Worm (Caenorhabditis elegans) whole organism, L1 larva: ENCODE results near the gene F22B3.10.
A peak's percentile ranks its signal among the peaks of the same experiment; 100 is the strongest.

Experiments used
- C04F5.9 ChIP-seq: sonication (generic microtip); optimal IDR thresholded peaks from 2 replicates; lab custom pipeline; 2016; ENCODE audit warnings: missing genetic modification characterization, missing compliant biosample characterization
- alr-1 ChIP-seq: fragments of 200-800 bp; sonication (Bioruptor generic); optimal IDR thresholded peaks from 2 replicates; lab custom pipeline; 2018; ENCODE audit warnings: borderline replicate concordance, mild to moderate bottlenecking, missing genetic modification characterization, missing compliant biosample characterization
- ceh-8 ChIP-seq: fragments of 200-800 bp; sonication (Bioruptor generic); optimal IDR thresholded peaks from 2 replicates; lab custom pipeline; 2018; ENCODE audit warnings: mild to moderate bottlenecking, missing genetic modification characterization, moderate library complexity, missing compliant biosample characterization
- ceh-82 ChIP-seq, 3 experiments: fragments of 150-350 bp in 1 of 3; sonication (generic microtip) in 2 of 3; optimal IDR thresholded peaks; 2 replicates each; lab custom pipeline; 2014 to 2017; ENCODE audit warnings: missing biosample characterization in 3 of 3, missing genetic modification characterization in 3 of 3
- dsc-1 ChIP-seq: sonication (generic microtip); optimal IDR thresholded peaks from 2 replicates; lab custom pipeline; 2016; ENCODE audit warnings: mild to moderate bottlenecking, missing genetic modification characterization, missing compliant biosample characterization
- efl-1 ChIP-seq, 4 experiments: fragments of 150-350 bp; optimal IDR thresholded peaks in 3 of 4; peaks in 1 of 4; 1 replicate in 1 of 4; 2 replicates in 3 of 4; lab custom pipeline; 2014; ENCODE audit warnings: missing biosample characterization in 2 of 4, missing genetic modification characterization in 2 of 4, missing genetic modification reagents in 2 of 4
- ets-5 ChIP-seq: fragments of 200-800 bp; sonication (Bioruptor generic); IDR thresholded peaks from 2 replicates; pipeline ENCODE4 v1.3.6; 2022; ENCODE audit warnings: missing genetic modification characterization, missing compliant biosample characterization
- fkh-10 ChIP-seq: sonication (generic microtip); optimal IDR thresholded peaks from 2 replicates; lab custom pipeline; 2017; ENCODE audit warnings: missing biosample characterization, missing genetic modification reagents, missing genetic modification characterization
- fkh-8 ChIP-seq: sonication (generic microtip); optimal IDR thresholded peaks from 2 replicates; lab custom pipeline; 2016; ENCODE audit warnings: mild to moderate bottlenecking, missing genetic modification characterization, missing compliant biosample characterization
- fos-1 ChIP-seq: fragments of 150-350 bp; optimal IDR thresholded peaks from 2 replicates; lab custom pipeline; 2014; ENCODE audit warnings: missing biosample characterization, missing genetic modification characterization
- grh-1 ChIP-seq: fragments of 200-800 bp; sonication (Bioruptor generic); IDR thresholded peaks from 2 replicates; pipeline ENCODE4 v1.3.6; 2022; ENCODE audit warnings: missing genetic modification reagents, missing genetic modification characterization, missing compliant biosample characterization
- hlh-17 ChIP-seq: fragments of 200-800 bp; sonication (Bioruptor generic); optimal IDR thresholded peaks from 2 replicates; lab custom pipeline; 2018; ENCODE audit warnings: missing genetic modification characterization, mild to moderate bottlenecking, missing compliant biosample characterization, moderate library complexity, borderline replicate concordance
- hpl-2 ChIP-seq: fragments of 150-350 bp; optimal IDR thresholded peaks from 2 replicates; lab custom pipeline; 2014; ENCODE audit warnings: missing biosample characterization, missing genetic modification reagents, missing genetic modification characterization
- lin-14 ChIP-seq: fragments of 200-800 bp; sonication (Bioruptor generic); optimal IDR thresholded peaks from 2 replicates; lab custom pipeline; 2018; ENCODE audit warnings: mild to moderate bottlenecking, missing genetic modification characterization, moderate library complexity, missing compliant biosample characterization
- lin-35 ChIP-seq, 2 experiments: fragments of 150-350 bp; optimal IDR thresholded peaks; 2 replicates each; lab custom pipeline; 2014; ENCODE audit warnings: missing biosample characterization in 2 of 2, missing genetic modification characterization in 2 of 2, missing genetic modification reagents in 2 of 2
- mef-2 ChIP-seq: fragments of 150-350 bp; optimal IDR thresholded peaks from 2 replicates; lab custom pipeline; 2014; ENCODE audit warnings: missing biosample characterization, missing genetic modification characterization
- nhr-237 ChIP-seq: fragments of 150-350 bp; optimal IDR thresholded peaks from 2 replicates; lab custom pipeline; 2014; ENCODE audit warnings: missing biosample characterization, missing genetic modification characterization
- nhr-47 ChIP-seq: sonication (generic microtip); optimal IDR thresholded peaks from 2 replicates; lab custom pipeline; 2016; ENCODE audit warnings: mild to moderate bottlenecking, missing genetic modification characterization, moderate library complexity, missing compliant biosample characterization
- nhr-71 ChIP-seq: sonication (generic microtip); optimal IDR thresholded peaks from 2 replicates; lab custom pipeline; 2016; ENCODE audit warnings: mild to moderate bottlenecking, missing genetic modification characterization, moderate library complexity, missing compliant biosample characterization
- nhr-76 ChIP-seq: sonication (generic microtip); optimal IDR thresholded peaks from 2 replicates; lab custom pipeline; 2017; ENCODE audit warnings: missing biosample characterization, missing genetic modification characterization
- nhr-84 ChIP-seq: sonication (generic microtip); optimal IDR thresholded peaks from 2 replicates; lab custom pipeline; 2017; ENCODE audit warnings: missing biosample characterization, missing genetic modification characterization
- nhr-85 ChIP-seq: sonication (generic microtip); peaks from one replicate; lab custom pipeline; 2016; ENCODE audit warnings: missing genetic modification characterization, inconsistent platforms, missing compliant biosample characterization
- pag-3 ChIP-seq: sonication (generic microtip); optimal IDR thresholded peaks from 2 replicates; lab custom pipeline; 2017; ENCODE audit warnings: missing genetic modification characterization, mild to moderate bottlenecking, missing compliant biosample characterization, antibody characterized with exemption, borderline replicate concordance; ENCODE audit not compliant: insufficient read depth
- skn-1 ChIP-seq: fragments of 150-350 bp; optimal IDR thresholded peaks from 2 replicates; lab custom pipeline; 2014; ENCODE audit warnings: missing biosample characterization, missing genetic modification characterization
- sptf-1 ChIP-seq: fragments of 150-350 bp; optimal IDR thresholded peaks from 2 replicates; lab custom pipeline; 2014; ENCODE audit warnings: missing biosample characterization, missing genetic modification characterization
- unc-62 ChIP-seq: fragments of 150-350 bp; optimal IDR thresholded peaks from 2 replicates; lab custom pipeline; 2014; ENCODE audit warnings: missing biosample characterization, missing genetic modification reagents, missing genetic modification characterization
- unc-86 ChIP-seq: sonication (generic microtip); optimal IDR thresholded peaks from 2 replicates; lab custom pipeline; 2016; ENCODE audit warnings: missing genetic modification characterization, missing compliant biosample characterization
- zip-4 ChIP-seq: fragments of 200-800 bp; sonication (Bioruptor generic); optimal IDR thresholded peaks from 2 replicates; lab custom pipeline; 2018; ENCODE audit warnings: mild to moderate bottlenecking, missing genetic modification characterization, moderate library complexity, missing compliant biosample characterization
- ztf-4 ChIP-seq: fragments of 150-350 bp; optimal IDR thresholded peaks from 2 replicates; lab custom pipeline; 2014; ENCODE audit warnings: missing biosample characterization, missing genetic modification characterization

F22B3.10 gene

DNA sequence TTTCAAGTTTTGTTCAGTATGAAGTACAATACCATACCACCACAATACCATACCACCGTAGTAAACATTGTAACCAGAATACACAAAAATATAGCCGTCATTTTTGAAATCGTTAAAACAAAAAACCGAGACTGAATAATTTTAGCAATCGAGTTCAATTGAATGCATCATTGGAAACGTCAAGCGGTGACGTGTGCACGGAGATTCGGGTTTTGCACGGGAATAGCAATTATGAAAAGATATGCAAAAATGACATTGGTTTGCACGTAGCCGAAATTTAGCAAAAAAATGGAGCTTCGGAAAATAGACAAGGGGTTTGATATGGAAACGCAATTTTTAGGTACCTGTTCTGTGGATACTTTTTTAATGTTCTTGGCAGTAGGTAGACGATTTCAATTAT lies at the start of gene F22B3.10:
Gene F22B3.10, minus strand, starts transcription at position 101 of the 400 bp plus-strand sequence.
- TF ChIP-seq fkh-8 (tag; lab: Kevin White, UChicago) (no peak), pag-3 (tag; lab: Kevin White, UChicago) (no peak), ztf-4 (no peak), ets-5 (no peak), nhr-76 (tag; lab: Kevin White, UChicago) (no peak), dsc-1 (tag; lab: Kevin White, UChicago) (no peak), hlh-17 (GFP tag; lab: Kevin White, UChicago) (no peak)

DNA sequence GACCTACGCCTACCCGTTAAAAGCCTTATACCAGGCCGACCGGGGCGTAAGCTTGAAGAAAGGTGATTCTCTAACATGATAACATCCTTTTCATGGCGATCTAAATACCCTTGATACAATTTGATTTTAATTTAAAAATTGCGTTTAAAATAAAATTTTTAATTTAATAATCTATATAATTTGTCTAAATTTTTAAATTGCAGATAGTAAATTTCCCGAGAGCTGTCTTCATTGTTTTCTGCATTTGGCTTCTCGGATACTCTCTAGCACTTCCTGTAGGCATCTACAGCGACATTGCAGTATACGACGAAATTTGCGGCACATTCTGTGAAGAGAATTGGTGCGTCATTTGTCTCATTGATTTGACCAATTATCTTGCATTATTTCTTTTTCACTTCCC lies 46.5 kb upstream of the F22B3.10 start:
- TF ChIP-seq lin-14 (GFP tag; lab: Kevin White, UChicago) (peak; percentile 40), skn-1 (no peak)

DNA sequence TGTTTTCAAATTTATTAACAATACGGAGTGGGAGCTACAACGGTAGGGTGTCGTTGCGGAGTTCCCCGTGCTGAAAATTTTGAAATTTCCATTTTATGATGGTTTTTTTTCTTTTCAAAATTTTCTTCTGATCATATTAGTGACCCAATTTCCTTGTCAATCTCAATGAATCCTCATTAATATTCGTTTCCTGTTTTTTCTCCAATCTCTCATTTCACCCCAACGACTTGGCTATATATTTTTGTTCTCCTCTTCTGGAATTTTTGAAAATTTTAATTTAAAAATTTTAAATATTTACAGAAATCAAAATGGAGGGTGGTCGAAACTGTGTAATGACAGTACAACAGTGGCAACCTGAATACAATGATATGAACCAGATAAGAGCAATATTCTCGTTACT lies 44.9 kb upstream of the F22B3.10 start, which contains the start of gene npr-3:
Gene npr-3, plus strand, starts transcription at position 301 of the 400 bp plus-strand sequence.
- TF ChIP-seq efl-1 (optimal IDR thresholded peaks at IDR 0.05; lab: Kevin White, UChicago) (no peak), efl-1 (GFP tag; optimal IDR thresholded peaks at IDR 0.05 in 1 of 2; lab: Kevin White, UChicago) (peak in 1 of 2 experiments; percentile 25), sptf-1 (tag; lab: Kevin White, UChicago) (no peak)

DNA sequence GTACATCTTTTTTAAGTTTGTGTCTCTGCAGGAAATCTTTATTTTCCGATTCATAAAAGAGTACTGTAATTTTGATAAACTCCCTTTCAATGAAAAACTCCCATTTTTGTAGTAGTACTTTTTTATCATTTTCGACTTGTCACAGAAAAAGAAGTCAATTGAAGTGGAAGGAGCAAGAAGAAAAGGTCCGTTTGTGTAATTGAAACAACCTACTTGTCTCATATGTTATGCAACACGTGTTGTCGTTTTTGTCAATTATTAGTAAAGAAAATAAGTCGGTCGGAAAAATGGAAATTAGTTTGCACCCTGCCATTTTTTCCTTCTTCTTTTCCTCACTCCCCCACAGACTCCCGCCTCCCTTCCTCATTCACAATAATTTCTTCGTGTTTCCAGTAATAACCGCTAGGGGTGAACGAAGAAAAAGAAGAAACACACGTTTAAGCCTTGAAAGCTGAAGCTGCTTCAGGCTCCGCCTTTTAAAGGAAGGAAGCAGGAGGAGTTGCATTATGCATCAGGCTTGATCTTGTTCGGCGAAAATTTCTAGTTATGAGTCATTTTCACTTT lies 44.0 kb upstream of the F22B3.10 start:
- no peak for TF ChIP-seq zip-4 (GFP tag; lab: Kevin White, UChicago)
- peak; percentile 17 for TF ChIP-seq nhr-71 (tag; lab: Kevin White, UChicago)
- peak; percentile 8 for TF ChIP-seq unc-86 (tag; lab: Kevin White, UChicago)
- TF ChIP-seq fkh-8 (tag; lab: Kevin White, UChicago): peak; percentile 57
- no peak for TF ChIP-seq ceh-8 (GFP tag; lab: Kevin White, UChicago)
- peak; percentile 76 for TF ChIP-seq lin-14 (GFP tag; lab: Kevin White, UChicago)
- no peak for TF ChIP-seq fos-1
- no peak for TF ChIP-seq unc-62 (GFP tag; lab: Kevin White, UChicago)
- peak; percentile 26 for TF ChIP-seq nhr-47 (tag; lab: Kevin White, UChicago)

DNA sequence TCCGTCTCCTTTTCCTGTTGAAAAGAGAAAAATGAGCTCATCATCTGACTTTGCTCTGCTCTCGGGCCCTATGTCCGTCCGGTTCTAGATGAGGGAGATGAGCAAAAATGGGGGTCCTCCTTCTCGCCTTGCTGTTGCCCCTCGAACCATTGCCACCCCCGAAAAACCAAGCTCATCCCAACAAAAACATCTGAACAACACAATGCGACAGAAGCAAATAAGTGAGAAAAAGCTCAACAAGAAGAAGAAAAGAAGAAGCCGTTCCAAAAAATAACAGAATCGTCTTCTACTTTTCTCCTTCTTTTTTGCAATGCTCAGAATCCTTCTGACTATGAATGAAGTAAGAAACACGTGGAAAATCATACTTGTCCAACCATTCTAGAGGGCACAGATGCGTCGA lies 41.0 kb upstream of the F22B3.10 start:
- no peak for TF ChIP-seq alr-1 (tag; lab: Kevin White, UChicago)
- TF ChIP-seq efl-1 (optimal IDR thresholded peaks at IDR 0.05; lab: Kevin White, UChicago): no peak
- TF ChIP-seq efl-1 (GFP tag; optimal IDR thresholded peaks at IDR 0.05 in 1 of 2; lab: Kevin White, UChicago): no peak
- TF ChIP-seq nhr-85 (tag; lab: Kevin White, UChicago): no peak
- no peak for TF ChIP-seq C04F5.9 (tag; lab: Kevin White, UChicago)
- no peak for TF ChIP-seq grh-1 (GFP tag; lab: Robert Waterston, UW)
- TF ChIP-seq skn-1: no peak
- no peak for TF ChIP-seq hpl-2 (GFP tag; lab: Kevin White, UChicago)
- no peak for TF ChIP-seq fos-1
- TF ChIP-seq ceh-8 (GFP tag; lab: Kevin White, UChicago): no peak
- TF ChIP-seq lin-35 (GFP tag; optimal IDR thresholded peaks at IDR 0.05; lab: Kevin White, UChicago): no peak
- no peak for TF ChIP-seq fkh-10 (GFP tag; lab: Kevin White, UChicago)
- no peak for TF ChIP-seq fkh-8 (tag; lab: Kevin White, UChicago)
- TF ChIP-seq ceh-82 (tag; optimal IDR thresholded peaks at IDR 0.05; lab: Kevin White, UChicago): peak in 1 of 3 experiments; percentile 14
- TF ChIP-seq lin-14 (GFP tag; lab: Kevin White, UChicago): peak; percentile 45

DNA sequence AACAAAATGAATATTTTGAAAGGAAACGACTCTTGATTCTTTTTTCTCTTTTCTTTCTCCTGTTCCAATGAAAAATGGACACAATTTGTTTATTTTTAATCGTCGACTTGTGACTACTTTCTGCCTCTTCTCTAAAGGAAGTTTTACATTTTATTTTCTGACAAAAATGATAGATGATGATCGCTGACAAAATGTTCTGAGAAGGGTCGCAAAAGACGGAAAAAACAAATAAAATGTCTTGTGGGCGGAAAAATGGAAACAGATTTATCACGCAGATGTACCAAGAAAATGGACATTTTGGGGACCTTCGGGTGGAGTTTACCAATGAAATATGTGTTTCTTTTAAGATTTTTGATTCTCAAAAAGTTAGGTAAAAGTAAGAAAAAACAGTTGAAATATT lies 38.1 kb upstream of the F22B3.10 start:
- TF ChIP-seq nhr-84 (no peak), efl-1 (optimal IDR thresholded peaks at IDR 0.05; lab: Kevin White, UChicago) (no peak), efl-1 (GFP tag; optimal IDR thresholded peaks at IDR 0.05 in 1 of 2; lab: Kevin White, UChicago) (no peak), hpl-2 (GFP tag; lab: Kevin White, UChicago) (no peak), ceh-82 (tag; optimal IDR thresholded peaks at IDR 0.05; lab: Kevin White, UChicago) (no peak), mef-2 (tag; lab: Kevin White, UChicago) (no peak), nhr-237 (tag; lab: Kevin White, UChicago) (no peak)
